Fruit fly (Drosophila melanogaster) whole organism, embryonic: ENCODE results near the gene CG9444.
A peak's percentile ranks its signal among the peaks of the same experiment; 100 is the strongest.

Experiments
- Abd-B ChIP-seq: fragments of 200-800 bp; sonication (Bioruptor generic); optimal IDR thresholded peaks from 2 replicates; lab custom pipeline; 2018; ENCODE audit warnings: missing biosample characterization, mild to moderate bottlenecking, missing genetic modification characterization, moderate library complexity
- Atf-2 ChIP-seq: fragments of 200-800 bp; sonication (Bioruptor generic); optimal IDR thresholded peaks from 2 replicates; lab custom pipeline; 2016; ENCODE audit warnings: missing biosample characterization, missing genetic modification characterization
- Blimp-1 ChIP-seq: fragments of 200-800 bp; sonication (Bioruptor generic); optimal IDR thresholded peaks from 3 replicates; lab custom pipeline; 2018; ENCODE audit warnings: missing biosample characterization, missing genetic modification characterization, mild to moderate bottlenecking, moderate library complexity, missing genetic modification reagents
- BtbVII ChIP-seq: fragments of 200-800 bp; sonication (Bioruptor generic); optimal IDR thresholded peaks from 3 replicates; lab custom pipeline; 2017; ENCODE audit warnings: missing biosample characterization, mild to moderate bottlenecking, missing genetic modification characterization
- CG10543 ChIP-seq: fragments of 200-800 bp; sonication (Bioruptor generic); optimal IDR thresholded peaks from 3 replicates; lab custom pipeline; 2017; ENCODE audit warnings: missing biosample characterization, mild to moderate bottlenecking, missing genetic modification characterization, moderate library complexity
- CG13624 ChIP-seq: fragments of 200-800 bp; sonication (Bioruptor generic); optimal IDR thresholded peaks from 2 replicates; lab custom pipeline; 2016; ENCODE audit warnings: missing biosample characterization, missing genetic modification characterization
- CG14860 ChIP-seq: fragments of 200-800 bp; sonication (Bioruptor generic); IDR thresholded peaks from 3 replicates; pipeline ENCODE4 v1.3.6; 2022; ENCODE audit warnings: missing biosample characterization, missing genetic modification characterization; ENCODE audit not compliant: partially characterized antibody
- CG2678 ChIP-seq: fragments of 200-800 bp; sonication (Bioruptor generic); optimal IDR thresholded peaks from 3 replicates; lab custom pipeline; 2019; ENCODE audit warnings: missing biosample characterization, mild to moderate bottlenecking, missing genetic modification characterization, moderate library complexity
- CG31224 ChIP-seq: fragments of 200-800 bp; sonication (Bioruptor generic); IDR thresholded peaks from 2 replicates; pipeline ENCODE4 v1.3.6; 2022; ENCODE audit warnings: missing biosample characterization, missing genetic modification characterization
- CG34376 ChIP-seq: fragments of 200-800 bp; sonication (Bioruptor generic); optimal IDR thresholded peaks from 2 replicates; lab custom pipeline; 2018; ENCODE audit warnings: missing biosample characterization, mild to moderate bottlenecking, missing genetic modification characterization
- CG5245 ChIP-seq: fragments of 200-800 bp; sonication (Bioruptor generic); optimal IDR thresholded peaks from 3 replicates; lab custom pipeline; 2016; ENCODE audit warnings: missing biosample characterization, missing genetic modification characterization
- CG6765 ChIP-seq: fragments of 200-800 bp; sonication (Bioruptor generic); optimal IDR thresholded peaks from 3 replicates; lab custom pipeline; 2017; ENCODE audit warnings: missing biosample characterization, mild to moderate bottlenecking, missing genetic modification characterization
- CG7372 ChIP-seq: fragments of 200-800 bp; sonication (Bioruptor generic); IDR thresholded peaks from 2 replicates; pipeline ENCODE4 v1.3.6; 2022; ENCODE audit warnings: missing biosample characterization, missing genetic modification characterization
- CTCF ChIP-seq: fragments of 200-800 bp; sonication (Bioruptor generic); optimal IDR thresholded peaks from 2 replicates; lab custom pipeline; 2017; ENCODE audit warnings: missing biosample characterization, mild to moderate bottlenecking, missing genetic modification characterization, moderate library complexity
- D19A ChIP-seq: fragments of 200-800 bp; optimal IDR thresholded peaks from 3 replicates; lab custom pipeline; 2019; ENCODE audit warnings: missing biosample characterization, mild to moderate bottlenecking, missing genetic modification characterization, moderate library complexity
- Drgx ChIP-seq: fragments of 200-800 bp; sonication (Bioruptor generic); IDR thresholded peaks from 2 replicates; pipeline ENCODE4 v1.3.6; 2022; ENCODE audit warnings: missing biosample characterization, missing genetic modification characterization
- GATAe ChIP-seq: fragments of 200-800 bp; sonication (Bioruptor generic); conservative IDR thresholded peaks from 2 replicates; pipeline ENCODE4 v1.3.6; 2022; ENCODE audit warnings: missing biosample characterization, missing genetic modification characterization
- HLH54F ChIP-seq: fragments of 200-800 bp; sonication (Bioruptor generic); optimal IDR thresholded peaks from 3 replicates; lab custom pipeline; 2016; ENCODE audit warnings: missing biosample characterization, missing genetic modification characterization
- Hmr ChIP-seq: fragments of 200-800 bp; sonication (Bioruptor generic); optimal IDR thresholded peaks from 3 replicates; lab custom pipeline; 2017; ENCODE audit warnings: mild to moderate bottlenecking, missing biosample characterization, missing genetic modification reagents, missing genetic modification characterization
- MBD-R2 ChIP-seq: fragments of 200-800 bp; sonication (Bioruptor generic); IDR thresholded peaks from 2 replicates; pipeline ENCODE4 v1.3.6; 2022; ENCODE audit warnings: missing biosample characterization, missing genetic modification characterization
- Med ChIP-seq: fragments of 200-800 bp; sonication (Bioruptor generic); peaks from one replicate; lab custom pipeline; 2016; ENCODE audit warnings: missing biosample characterization, missing genetic modification characterization, mild to moderate bottlenecking, inconsistent platforms, moderate library complexity
- Nf-YB ChIP-seq: fragments of 200-800 bp; sonication (Bioruptor generic); optimal IDR thresholded peaks from 3 replicates; lab custom pipeline; 2019; ENCODE audit warnings: missing biosample characterization, mild to moderate bottlenecking, missing genetic modification characterization, moderate library complexity
- Nf-YC ChIP-seq: fragments of 200-800 bp; optimal IDR thresholded peaks from 3 replicates; lab custom pipeline; 2019; ENCODE audit warnings: missing biosample characterization, mild to moderate bottlenecking, missing genetic modification characterization, moderate library complexity
- Opbp ChIP-seq: fragments of 200-800 bp; sonication (Bioruptor generic); IDR thresholded peaks from 3 replicates; pipeline ENCODE4 v1.3.6; 2022; ENCODE audit warnings: missing biosample characterization, missing genetic modification characterization; ENCODE audit not compliant: partially characterized antibody
- Pdp1 ChIP-seq, 2 experiments: fragments of 200-800 bp; sonication (Bioruptor generic); optimal IDR thresholded peaks; 3 replicates each; lab custom pipeline; 2016; ENCODE audit warnings: missing biosample characterization in 2 of 2, missing genetic modification characterization in 2 of 2, mild to moderate bottlenecking in 1 of 2, moderate library complexity in 1 of 2
- Scr ChIP-seq: fragments of 200-800 bp; sonication (Bioruptor generic); IDR thresholded peaks from 2 replicates; pipeline ENCODE4 v1.3.6; 2022; ENCODE audit warnings: missing biosample characterization, missing genetic modification characterization; ENCODE audit not compliant: partially characterized antibody
- Vsx1 ChIP-seq: fragments of 200-800 bp; sonication (Bioruptor generic); optimal IDR thresholded peaks from 2 replicates; lab custom pipeline; 2017; ENCODE audit warnings: missing biosample characterization, mild to moderate bottlenecking, missing genetic modification characterization, missing genetic modification reagents
- ab ChIP-seq: fragments of 200-800 bp; sonication (Bioruptor generic); optimal IDR thresholded peaks from 2 replicates; lab custom pipeline; 2016; ENCODE audit warnings: missing biosample characterization, missing genetic modification characterization
- crc ChIP-seq: fragments of 200-800 bp; sonication (Bioruptor generic); optimal IDR thresholded peaks from 2 replicates; lab custom pipeline; 2016; ENCODE audit warnings: missing biosample characterization, missing genetic modification characterization
- cwo ChIP-seq: fragments of 200-800 bp; sonication (Bioruptor generic); optimal IDR thresholded peaks from 3 replicates; lab custom pipeline; 2017; ENCODE audit warnings: missing biosample characterization, missing genetic modification characterization, mild to moderate bottlenecking, moderate library complexity, missing genetic modification reagents
- dysf ChIP-seq: fragments of 200-800 bp; sonication (Bioruptor generic); IDR thresholded peaks from 3 replicates; pipeline ENCODE4 v1.3.6; 2022; ENCODE audit warnings: missing biosample characterization, missing genetic modification characterization
- ems ChIP-seq: fragments of 200-800 bp; sonication (Bioruptor generic); optimal IDR thresholded peaks from 3 replicates; lab custom pipeline; 2016; ENCODE audit warnings: missing biosample characterization, missing genetic modification characterization
- exex ChIP-seq: fragments of 200-800 bp; sonication (Bioruptor generic); optimal IDR thresholded peaks from 4 replicates; lab custom pipeline; 2018; ENCODE audit warnings: missing biosample characterization, mild to moderate bottlenecking, missing genetic modification characterization, moderate library complexity
- fu2 ChIP-seq: fragments of 200-800 bp; sonication (Bioruptor generic); optimal IDR thresholded peaks from 2 replicates; lab custom pipeline; 2016; ENCODE audit warnings: missing biosample characterization, missing genetic modification characterization
- grn ChIP-seq: fragments of 200-800 bp; sonication (Bioruptor generic); optimal IDR thresholded peaks from 3 replicates; lab custom pipeline; 2017; ENCODE audit warnings: missing biosample characterization, missing genetic modification characterization
- hbn ChIP-seq: fragments of 200-800 bp; sonication (Bioruptor generic); IDR thresholded peaks from 2 replicates; pipeline ENCODE4 v1.3.6; 2022; ENCODE audit warnings: missing biosample characterization, missing genetic modification characterization; ENCODE audit not compliant: partially characterized antibody
- lola ChIP-seq, 3 experiments: fragments of >200 bp in 2 of 3; fragments of 200-800 bp in 1 of 3; sonication (Bioruptor generic) in 1 of 3; optimal IDR thresholded peaks; 2 replicates each; lab custom pipeline; 2017 to 2019; ENCODE audit warnings: missing biosample characterization in 3 of 3, missing genetic modification characterization in 3 of 3, mild to moderate bottlenecking in 1 of 3, moderate library complexity in 1 of 3
- mirr ChIP-seq: fragments of 200-800 bp; sonication (Bioruptor generic); optimal IDR thresholded peaks from 3 replicates; lab custom pipeline; 2018; ENCODE audit warnings: missing biosample characterization, mild to moderate bottlenecking, missing genetic modification characterization
- nerfin-2 ChIP-seq: fragments of 200-800 bp; sonication (Bioruptor generic); IDR thresholded peaks from 2 replicates; pipeline ENCODE4 v1.3.6; 2022; ENCODE audit warnings: missing biosample characterization, missing genetic modification characterization; ENCODE audit not compliant: partially characterized antibody
- odd ChIP-seq: fragments of 200-800 bp; sonication (Bioruptor generic); optimal IDR thresholded peaks from 2 replicates; lab custom pipeline; 2017; ENCODE audit warnings: missing biosample characterization, mild to moderate bottlenecking, missing genetic modification characterization
- pzg ChIP-seq: fragments of 200-800 bp; sonication (Bioruptor generic); optimal IDR thresholded peaks from 3 replicates; lab custom pipeline; 2018; ENCODE audit warnings: missing biosample characterization, mild to moderate bottlenecking, missing genetic modification characterization, moderate library complexity
- sd ChIP-seq: fragments of 200-800 bp; sonication (Bioruptor generic); optimal IDR thresholded peaks from 3 replicates; lab custom pipeline; 2018; ENCODE audit warnings: missing biosample characterization, mild to moderate bottlenecking, missing genetic modification characterization, moderate library complexity
- sens ChIP-seq: fragments of 200-800 bp; sonication (Bioruptor generic); peaks from one replicate; lab custom pipeline; 2016; ENCODE audit warnings: missing biosample characterization, missing genetic modification characterization
- sug ChIP-seq: fragments of 200-800 bp; optimal IDR thresholded peaks from 2 replicates; lab custom pipeline; 2019; ENCODE audit warnings: missing biosample characterization, mild to moderate bottlenecking, missing genetic modification characterization, moderate library complexity
- usp ChIP-seq: fragments of >200 bp; optimal IDR thresholded peaks from 2 replicates; lab custom pipeline; 2017; ENCODE audit warnings: missing biosample characterization, missing genetic modification characterization

CG9444 gene

dm6 chr3R:9674196-9674693 lies 9.8 kb downstream of the CG9444 start, which contains the start of gene Dhc1:
Gene Dhc1 (minus strand): TSS chr3R:9674643.
- TF ChIP-seq Pdp1 (GFP tag; optimal IDR thresholded peaks at IDR 0.05; lab: Kevin White, UChicago) (peak in 1 of 2 experiments; percentile 94), lola (GFP tag; optimal IDR thresholded peaks at IDR 0.05; lab: Kevin White, UChicago) (no peak), CG5245 (GFP tag; lab: Kevin White, UChicago) (no peak), hbn (no peak), D19A (tag; lab: Kevin White, UChicago) (no peak)

dm6 chr3R:9673207-9673606 lies 10.9 kb downstream of the CG9444 start:
- TF ChIP-seq dysf (GFP tag; lab: Robert Waterston, UW) (0 out of 3 replicates have a peak, but pooled peaks have one; percentile 24), CTCF (GFP tag; lab: Kevin White, UChicago) (peak; percentile 68), ab (GFP tag; lab: Kevin White, UChicago) (no peak), Opbp (GFP tag; lab: Robert Waterston, UW) (no peak)

dm6 chr3R:9665405-9665804 lies 18.7 kb downstream of the CG9444 start:
- TF ChIP-seq fu2 (GFP tag; lab: Kevin White, UChicago) (no peak), nerfin-2 (no peak), Abd-B (GFP tag; lab: Kevin White, UChicago) (no peak), Blimp-1 (GFP tag; lab: Kevin White, UChicago) (no peak), CG7372 (GFP tag; lab: Robert Waterston, UW) (peak; percentile 61), Atf-2 (GFP tag; lab: Kevin White, UChicago) (no peak), CG6765 (no peak), Drgx (no peak), grn (GFP tag; lab: Kevin White, UChicago) (no peak), Pdp1 (GFP tag; optimal IDR thresholded peaks at IDR 0.05; lab: Kevin White, UChicago) (peak in 1 of 2 experiments; percentile 54), ems (GFP tag; lab: Kevin White, UChicago) (no peak), Scr (GFP tag; lab: Robert Waterston, UW) (no peak), MBD-R2 (GFP tag; lab: Robert Waterston, UW) (no peak), BtbVII (GFP tag; lab: Kevin White, UChicago) (no peak), crc (GFP tag; lab: Kevin White, UChicago) (no peak), usp (no peak), HLH54F (GFP tag; lab: Kevin White, UChicago) (no peak)

- no peak for TF ChIP-seq CG31224 (GFP tag; lab: Robert Waterston, UW)
- TF ChIP-seq CG13624: no peak
- TF ChIP-seq odd (GFP tag; lab: Kevin White, UChicago): no peak
- peak; percentile 91 for TF ChIP-seq sd (tag; lab: Kevin White, UChicago)
- no peak for TF ChIP-seq pzg (GFP tag; lab: Kevin White, UChicago)
- peak; percentile 60 for TF ChIP-seq CG6765
- peak; percentile 78 for TF ChIP-seq Nf-YC
- peak; percentile 77 for TF ChIP-seq Nf-YB (GFP tag; lab: Kevin White, UChicago)
- peak; percentile 9 for TF ChIP-seq cwo
- peak; percentile 15 for TF ChIP-seq CG10543 (GFP tag; lab: Kevin White, UChicago)
- peak; percentile 49 for TF ChIP-seq sens (GFP tag; lab: Kevin White, UChicago)
- peak; percentile 88 for TF ChIP-seq grn (GFP tag; lab: Kevin White, UChicago)
- TF ChIP-seq sug: peak; percentile 68
- TF ChIP-seq mirr (GFP tag; lab: Kevin White, UChicago): peak; percentile 73
- TF ChIP-seq Hmr (GFP tag; lab: Kevin White, UChicago): peak; percentile 12
- TF ChIP-seq CG14860 (GFP tag; lab: Robert Waterston, UW): no peak
- peak; percentile 25 for TF ChIP-seq Med (GFP tag; lab: Kevin White, UChicago)
- peak; percentile 25 for TF ChIP-seq CG2678
- TF ChIP-seq CG34376 (GFP tag; lab: Kevin White, UChicago): peak; percentile 88
- TF ChIP-seq exex (tag; lab: Kevin White, UChicago): peak; percentile 90
- peak; percentile 5 for TF ChIP-seq Vsx1 (GFP tag; lab: Kevin White, UChicago)
- peak; percentile 62 for TF ChIP-seq GATAe (GFP tag; lab: Robert Waterston, UW)
Observed at dm6 chr3R:9646104-9646707, 37.9 kb downstream of the CG9444 start, which contains the start of gene Fst. Gene Fst (minus strand): TSS chr3R:9646154.
